Fruit fly (Drosophila melanogaster) whole organism, embryonic: ENCODE data around the gene Sf3b1.

Experiments used
- ATbp ChIP-seq: fragments of 200-800 bp; sonication (Bioruptor generic); optimal IDR thresholded peaks from 2 replicates; lab custom pipeline; 2017; ENCODE audit warnings: missing biosample characterization, mild to moderate bottlenecking, missing genetic modification characterization, missing genetic modification reagents
- BEAF-32 ChIP-seq: fragments of 200-800 bp; sonication (Bioruptor generic); optimal IDR thresholded peaks from 3 replicates; lab custom pipeline; 2017; ENCODE audit warnings: missing biosample characterization, missing genetic modification characterization, mild to moderate bottlenecking, moderate library complexity, missing genetic modification reagents
- CG10209 ChIP-seq: fragments of 200-800 bp; sonication (Bioruptor generic); optimal IDR thresholded peaks from 3 replicates; lab custom pipeline; 2017; ENCODE audit warnings: missing biosample characterization, mild to moderate bottlenecking, missing genetic modification characterization, missing genetic modification reagents
- CG10267 ChIP-seq: fragments of 200-800 bp; sonication (Bioruptor generic); optimal IDR thresholded peaks from 2 replicates; lab custom pipeline; 2018; ENCODE audit warnings: missing biosample characterization, mild to moderate bottlenecking, missing genetic modification characterization, moderate library complexity
- CG11085 ChIP-seq: fragments of 200-800 bp; sonication (Bioruptor generic); IDR thresholded peaks from 2 replicates; pipeline ENCODE4 v1.3.6; 2022; ENCODE audit warnings: missing biosample characterization, missing genetic modification characterization
- CG11093 ChIP-seq: fragments of 200-800 bp; sonication (Bioruptor generic); IDR thresholded peaks from 3 replicates; pipeline ENCODE4 v1.3.6; 2022; ENCODE audit warnings: missing biosample characterization, missing genetic modification characterization
- CG11247 ChIP-seq: fragments of 200-800 bp; sonication (Bioruptor generic); IDR thresholded peaks from 2 replicates; pipeline ENCODE4 v1.3.6; 2022; ENCODE audit warnings: missing biosample characterization, missing genetic modification characterization
- CG11398 ChIP-seq: fragments of 200-800 bp; sonication (Bioruptor generic); optimal IDR thresholded peaks from 2 replicates; lab custom pipeline; 2016; ENCODE audit warnings: missing biosample characterization, missing genetic modification characterization
- CG11504 ChIP-seq: fragments of 200-800 bp; sonication (Bioruptor generic); optimal IDR thresholded peaks from 3 replicates; lab custom pipeline; 2019; ENCODE audit warnings: missing biosample characterization, mild to moderate bottlenecking, missing genetic modification characterization, moderate library complexity
- CG11696 ChIP-seq: fragments of 200-800 bp; sonication (Bioruptor generic); IDR thresholded peaks from 2 replicates; pipeline ENCODE4 v1.3.6; 2022; ENCODE audit warnings: missing biosample characterization, missing genetic modification characterization
- CG12769 ChIP-seq: fragments of 200-800 bp; sonication (Bioruptor generic); optimal IDR thresholded peaks from 2 replicates; lab custom pipeline; 2019; ENCODE audit warnings: missing biosample characterization, mild to moderate bottlenecking, missing genetic modification characterization, moderate library complexity
- CG14050 ChIP-seq: fragments of 200-800 bp; sonication (Bioruptor generic); IDR thresholded peaks from 3 replicates; pipeline ENCODE4 v1.3.6; 2022; ENCODE audit warnings: missing biosample characterization, missing genetic modification characterization
- CG15696 ChIP-seq: fragments of 200-800 bp; sonication (Bioruptor generic); optimal IDR thresholded peaks from 2 replicates; lab custom pipeline; 2019; ENCODE audit warnings: missing biosample characterization, mild to moderate bottlenecking, missing genetic modification characterization, moderate library complexity
- CG17361 ChIP-seq: fragments of 200-800 bp; sonication (Bioruptor generic); IDR thresholded peaks from 3 replicates; pipeline ENCODE4 v1.3.6; 2022; ENCODE audit warnings: missing biosample characterization, missing genetic modification characterization
- CG17912 ChIP-seq: fragments of 200-800 bp; sonication (Bioruptor generic); optimal IDR thresholded peaks from 2 replicates; lab custom pipeline; 2018; ENCODE audit warnings: missing biosample characterization, mild to moderate bottlenecking, missing genetic modification characterization
- CG31365 ChIP-seq: fragments of 200-800 bp; sonication (Bioruptor generic); optimal IDR thresholded peaks from 2 replicates; lab custom pipeline; 2018; ENCODE audit warnings: missing biosample characterization, mild to moderate bottlenecking, missing genetic modification characterization
- CG34224 ChIP-seq: fragments of 200-800 bp; sonication (Bioruptor generic); IDR thresholded peaks from 3 replicates; pipeline ENCODE4 v1.3.6; 2022; ENCODE audit warnings: missing biosample characterization, missing genetic modification characterization; ENCODE audit not compliant: partially characterized antibody
- CG3726 ChIP-seq: fragments of 200-800 bp; sonication (Bioruptor generic); IDR thresholded peaks from 3 replicates; pipeline ENCODE4, ENCODE4 v1.3.6; 2022; ENCODE audit warnings: missing biosample characterization, missing genetic modification characterization
- CG6791 ChIP-seq: fragments of 200-800 bp; sonication (Bioruptor generic); IDR thresholded peaks from 3 replicates; pipeline ENCODE4 v1.3.6; 2022; ENCODE audit warnings: missing biosample characterization, missing genetic modification characterization; ENCODE audit not compliant: partially characterized antibody
- CG7556 ChIP-seq: fragments of 200-800 bp; sonication (Bioruptor generic); optimal IDR thresholded peaks from 2 replicates; lab custom pipeline; 2017; ENCODE audit warnings: missing biosample characterization, mild to moderate bottlenecking, missing genetic modification characterization
- CG8478 ChIP-seq: fragments of >200 bp; optimal IDR thresholded peaks from 2 replicates; lab custom pipeline; 2018
- CG9797 ChIP-seq: fragments of 200-800 bp; sonication (Bioruptor generic); optimal IDR thresholded peaks from 3 replicates; lab custom pipeline; 2018; ENCODE audit warnings: missing biosample characterization, mild to moderate bottlenecking, missing genetic modification characterization
- CG9876 ChIP-seq: fragments of 200-800 bp; sonication (Bioruptor generic); optimal IDR thresholded peaks from 2 replicates; lab custom pipeline; 2016; ENCODE audit warnings: missing biosample characterization, missing genetic modification characterization
- CkIIα-i1 ChIP-seq: fragments of 200-800 bp; sonication (Bioruptor generic); IDR thresholded peaks from 2 replicates; pipeline ENCODE4 v1.3.6; 2022; ENCODE audit warnings: missing biosample characterization, missing genetic modification characterization
- Dref ChIP-seq: fragments of 200-800 bp; sonication (Bioruptor generic); IDR thresholded peaks from 2 replicates; pipeline ENCODE4 v1.3.6; 2022; ENCODE audit warnings: missing biosample characterization, missing genetic modification characterization
- Ets97D ChIP-seq: fragments of 200-800 bp; sonication (Bioruptor generic); optimal IDR thresholded peaks from 3 replicates; lab custom pipeline; 2016; ENCODE audit warnings: missing biosample characterization, missing genetic modification characterization
- HmgZ ChIP-seq: fragments of 200-800 bp; sonication (Bioruptor generic); optimal IDR thresholded peaks from 2 replicates; lab custom pipeline; 2018; ENCODE audit warnings: missing biosample characterization, mild to moderate bottlenecking, missing genetic modification characterization
- Hr39 ChIP-seq: fragments of >200 bp; optimal IDR thresholded peaks from 2 replicates; lab custom pipeline; 2017
- Nf-YA ChIP-seq: fragments of 200-800 bp; sonication (Bioruptor generic); IDR thresholded peaks from 2 replicates; pipeline ENCODE4 v1.3.6; 2022; ENCODE audit warnings: missing biosample characterization, missing genetic modification characterization
- Nf-YC ChIP-seq: fragments of 200-800 bp; optimal IDR thresholded peaks from 3 replicates; lab custom pipeline; 2019; ENCODE audit warnings: missing biosample characterization, mild to moderate bottlenecking, missing genetic modification characterization, moderate library complexity
- Oaz ChIP-seq: fragments of 200-800 bp; sonication (Bioruptor generic); IDR thresholded peaks from 2 replicates; pipeline ENCODE4 v1.3.6; 2022; ENCODE audit warnings: missing biosample characterization, missing genetic modification characterization
- Opbp ChIP-seq: fragments of 200-800 bp; sonication (Bioruptor generic); IDR thresholded peaks from 3 replicates; pipeline ENCODE4 v1.3.6; 2022; ENCODE audit warnings: missing biosample characterization, missing genetic modification characterization; ENCODE audit not compliant: partially characterized antibody
- bowl ChIP-seq: fragments of 200-800 bp; sonication (Bioruptor generic); IDR thresholded peaks from 2 replicates; pipeline ENCODE4 v1.3.6; 2022; ENCODE audit warnings: missing biosample characterization, missing genetic modification characterization
- chm ChIP-seq: fragments of 200-800 bp; sonication (Bioruptor generic); IDR thresholded peaks from 2 replicates; pipeline ENCODE4 v1.3.6; 2022; ENCODE audit warnings: missing biosample characterization, missing genetic modification characterization
- ftz-f1 ChIP-seq: fragments of 200-800 bp; sonication (Bioruptor generic); optimal IDR thresholded peaks from 2 replicates; lab custom pipeline; 2016; ENCODE audit warnings: missing biosample characterization, missing genetic modification characterization
- gfzf ChIP-seq: fragments of 200-800 bp; sonication (Bioruptor generic); optimal IDR thresholded peaks from 2 replicates; lab custom pipeline; 2016; ENCODE audit warnings: missing biosample characterization, mild to moderate bottlenecking, missing genetic modification characterization, moderate library complexity
- h ChIP-seq: fragments of >200 bp; optimal IDR thresholded peaks from 2 replicates; lab custom pipeline; 2017
- insv ChIP-seq, 2 experiments: fragments of 200-800 bp; sonication (Bioruptor generic); optimal IDR thresholded peaks; 3 replicates each; lab custom pipeline; 2016 to 2018; ENCODE audit warnings: missing biosample characterization in 2 of 2, missing genetic modification characterization in 2 of 2
- lola ChIP-seq, 3 experiments: fragments of >200 bp in 2 of 3; fragments of 200-800 bp in 1 of 3; sonication (Bioruptor generic) in 1 of 3; optimal IDR thresholded peaks; 2 replicates each; lab custom pipeline; 2017 to 2019; ENCODE audit warnings: missing biosample characterization in 3 of 3, missing genetic modification characterization in 3 of 3, mild to moderate bottlenecking in 1 of 3, moderate library complexity in 1 of 3
- nerfin-1 ChIP-seq: fragments of 200-800 bp; sonication (Bioruptor generic); optimal IDR thresholded peaks from 3 replicates; lab custom pipeline; 2019; ENCODE audit warnings: missing biosample characterization, mild to moderate bottlenecking, missing genetic modification characterization, moderate library complexity
- prd ChIP-seq, 3 experiments: fragments of >200 bp in 2 of 3; fragments of 200-800 bp in 1 of 3; sonication (Bioruptor generic) in 1 of 3; optimal IDR thresholded peaks in 2 of 3; IDR thresholded peaks in 1 of 3; 2 replicates in 2 of 3; 3 replicates in 1 of 3; pipeline versions ENCODE4 v1.3.6 to Lab custom; 2017 to 2022; ENCODE audit warnings: missing biosample characterization in 1 of 3, missing genetic modification characterization in 1 of 3
- schlank ChIP-seq: fragments of 200-800 bp; sonication (Bioruptor generic); optimal IDR thresholded peaks from 2 replicates; lab custom pipeline; 2018; ENCODE audit warnings: missing biosample characterization, mild to moderate bottlenecking, missing genetic modification characterization
- sd ChIP-seq: fragments of 200-800 bp; sonication (Bioruptor generic); optimal IDR thresholded peaks from 3 replicates; lab custom pipeline; 2018; ENCODE audit warnings: missing biosample characterization, mild to moderate bottlenecking, missing genetic modification characterization, moderate library complexity
- sima ChIP-seq: fragments of 200-800 bp; sonication (Bioruptor generic); optimal IDR thresholded peaks from 2 replicates; lab custom pipeline; 2016; ENCODE audit warnings: missing biosample characterization, missing genetic modification characterization
- stwl ChIP-seq: fragments of 200-800 bp; sonication (Bioruptor generic); optimal IDR thresholded peaks from 3 replicates; lab custom pipeline; 2018; ENCODE audit warnings: missing biosample characterization, mild to moderate bottlenecking, missing genetic modification characterization, moderate library complexity
- twi ChIP-seq: fragments of 200-800 bp; optimal IDR thresholded peaks from 2 replicates; lab custom pipeline; 2019; ENCODE audit warnings: missing biosample characterization, mild to moderate bottlenecking, missing genetic modification characterization, moderate library complexity
- wdn ChIP-seq: fragments of 200-800 bp; sonication (Bioruptor generic); IDR thresholded peaks from 2 replicates; pipeline ENCODE4 v1.3.6; 2022; ENCODE audit warnings: missing biosample characterization, missing genetic modification characterization
- wor ChIP-seq: fragments of 200-800 bp; sonication (Bioruptor generic); IDR thresholded peaks from 2 replicates; pipeline ENCODE4 v1.3.6; 2022; ENCODE audit warnings: missing biosample characterization, missing genetic modification characterization
- zen ChIP-seq: fragments of 200-800 bp; sonication (Bioruptor generic); optimal IDR thresholded peaks from 3 replicates; lab custom pipeline; 2018; ENCODE audit warnings: missing biosample characterization, mild to moderate bottlenecking, missing genetic modification characterization, moderate library complexity

Gene Sf3b1

dm6 chr2L:521940-522632 is 46.1 kb upstream of the Sf3b1 start (continued):
- peak; percentile 93 for TF ChIP-seq zen (tag; lab: Kevin White, UChicago)
- no peak for TF ChIP-seq twi (tag; lab: Kevin White, UChicago)
- peak; percentile 81 for TF ChIP-seq CG10267
- 0 out of 2 replicates have a peak, but pooled peaks have one; percentile 32 for TF ChIP-seq bowl (GFP tag; lab: Robert Waterston, UW)
- no peak for TF ChIP-seq sima (GFP tag; lab: Kevin White, UChicago)
- TF ChIP-seq CG12769 (tag; lab: Kevin White, UChicago): peak; percentile 83
- TF ChIP-seq Dref (GFP tag; lab: Robert Waterston, UW): no peak
- peak; percentile 81 for TF ChIP-seq CG14050 (GFP tag; lab: Robert Waterston, UW)
- TF ChIP-seq chm: peak; percentile 82
- TF ChIP-seq sd: no peak
- peak; percentile 56; the same call in 1 of the 3 replicates for TF ChIP-seq CG3726 (GFP tag; lab: Robert Waterston, UW)
- TF ChIP-seq Nf-YA (GFP tag; lab: Robert Waterston, UW): peak; percentile 44
- TF ChIP-seq prd (optimal IDR thresholded peaks at IDR 0.05; lab: Kevin White, UChicago): no peak
- TF ChIP-seq prd (GFP tag; IDR thresholded peaks at IDR 0.05; lab: Robert Waterston, UW): peak; percentile 95
- no peak for TF ChIP-seq h
- no peak for TF ChIP-seq HmgZ
- TF ChIP-seq CG9876 (GFP tag; lab: Kevin White, UChicago): no peak
- TF ChIP-seq CkIIα-i1 (GFP tag; lab: Robert Waterston, UW): no peak
- TF ChIP-seq Nf-YC (tag; lab: Kevin White, UChicago): no peak
- TF ChIP-seq CG31365: peak; percentile 56
- no peak for TF ChIP-seq CG8478 (lab: Kevin White, UChicago)
- no peak for TF ChIP-seq Opbp (GFP tag; lab: Robert Waterston, UW)
- TF ChIP-seq CG17912 (GFP tag; lab: Kevin White, UChicago): no peak
- TF ChIP-seq CG15696 (tag; lab: Kevin White, UChicago): peak; percentile 72
- TF ChIP-seq CG11504 (tag; lab: Kevin White, UChicago): peak; percentile 77
- TF ChIP-seq ATbp (GFP tag; lab: Kevin White, UChicago): peak; percentile 80
- peak; percentile 34; the same call in 1 of the 2 replicates for TF ChIP-seq CG11247
- TF ChIP-seq CG10209 (GFP tag; lab: Kevin White, UChicago): peak; percentile 75
- TF ChIP-seq gfzf (GFP tag; lab: Kevin White, UChicago): no peak
- peak; percentile 65 for TF ChIP-seq Oaz (GFP tag; lab: Robert Waterston, UW)
- TF ChIP-seq CG11093 (GFP tag; lab: Robert Waterston, UW): peak; percentile 75; the same call in 2 of the 3 replicates
- peak; percentile 65 for TF ChIP-seq nerfin-1 (tag; lab: Kevin White, UChicago)
- peak; percentile 81 for TF ChIP-seq CG17361 (GFP tag; lab: Robert Waterston, UW)
- no peak for TF ChIP-seq CG9797 (GFP tag; lab: Kevin White, UChicago)
- peak in 1 of 3 experiments; percentile 70 for TF ChIP-seq lola (GFP tag; optimal IDR thresholded peaks at IDR 0.05; lab: Kevin White, UChicago)
- TF ChIP-seq stwl (tag; lab: Kevin White, UChicago): peak; percentile 45
- no peak for TF ChIP-seq insv (GFP tag; optimal IDR thresholded peaks at IDR 0.05; lab: Kevin White, UChicago)
- no peak for TF ChIP-seq CG34224 (GFP tag; lab: Robert Waterston, UW)
- no peak for TF ChIP-seq Hr39 (lab: Kevin White, UChicago)
- TF ChIP-seq ftz-f1 (GFP tag; lab: Kevin White, UChicago): no peak
- no peak for TF ChIP-seq CG6791 (GFP tag; lab: Robert Waterston, UW)
- TF ChIP-seq CG11398 (GFP tag; lab: Kevin White, UChicago): no peak
- TF ChIP-seq schlank (tag; lab: Kevin White, UChicago): no peak
- TF ChIP-seq CG11085 (GFP tag; lab: Robert Waterston, UW): 0 out of 2 replicates have a peak, but pooled peaks have one; percentile 64
- TF ChIP-seq Ets97D: peak; percentile 18
- TF ChIP-seq CG11696 (GFP tag; lab: Robert Waterston, UW): peak; percentile 53; the same call in 1 of the 2 replicates
- peak; percentile 61 for TF ChIP-seq CG7556 (GFP tag; lab: Kevin White, UChicago)
- no peak for TF ChIP-seq BEAF-32
- TF ChIP-seq wor (GFP tag; lab: Robert Waterston, UW): peak; percentile 72
- no peak for TF ChIP-seq wdn (GFP tag; lab: Robert Waterston, UW)
